Worm (Caenorhabditis elegans) whole organism, L1 larva: ENCODE results near the gene F46B6.5.

ENCODE experiments used
- C16A3.4 ChIP-seq: fragments of 150-350 bp; optimal IDR thresholded peaks from 2 replicates; lab custom pipeline; 2014; ENCODE audit warnings: missing biosample characterization, missing genetic modification characterization
- C34B4.2 ChIP-seq: sonication (generic microtip); optimal IDR thresholded peaks from 2 replicates; lab custom pipeline; 2017; ENCODE audit warnings: mild to moderate bottlenecking, missing genetic modification characterization, missing compliant biosample characterization
- Y116A8C.19 ChIP-seq: sonication (generic microtip); optimal IDR thresholded peaks from 2 replicates; lab custom pipeline; 2016; ENCODE audit warnings: missing compliant biosample characterization, missing genetic modification characterization, borderline replicate concordance
- aha-1 ChIP-seq: fragments of 150-350 bp; optimal IDR thresholded peaks from 2 replicates; lab custom pipeline; 2014; ENCODE audit warnings: missing biosample characterization, missing genetic modification characterization
- aly-2 ChIP-seq: fragments of 150-350 bp; optimal IDR thresholded peaks from 2 replicates; lab custom pipeline; 2014; ENCODE audit warnings: missing biosample characterization, missing genetic modification characterization
- ceh-8 ChIP-seq: fragments of 200-800 bp; sonication (Bioruptor generic); optimal IDR thresholded peaks from 2 replicates; lab custom pipeline; 2018; ENCODE audit warnings: mild to moderate bottlenecking, missing genetic modification characterization, moderate library complexity, missing compliant biosample characterization
- ceh-88 ChIP-seq: fragments of 200-800 bp; sonication (Bioruptor generic); IDR thresholded peaks from 2 replicates; pipeline ENCODE4 v1.3.6; 2022; ENCODE audit warnings: missing genetic modification characterization, missing compliant biosample characterization
- ceh-90 ChIP-seq: sonication (generic microtip); optimal IDR thresholded peaks from 2 replicates; lab custom pipeline; 2016; ENCODE audit warnings: missing genetic modification characterization, missing compliant biosample characterization
- dsc-1 ChIP-seq: sonication (generic microtip); optimal IDR thresholded peaks from 2 replicates; lab custom pipeline; 2016; ENCODE audit warnings: mild to moderate bottlenecking, missing genetic modification characterization, missing compliant biosample characterization
- efl-1 ChIP-seq, 4 experiments: fragments of 150-350 bp; optimal IDR thresholded peaks in 3 of 4; peaks in 1 of 4; 1 replicate in 1 of 4; 2 replicates in 3 of 4; lab custom pipeline; 2014; ENCODE audit warnings: missing biosample characterization in 2 of 4, missing genetic modification characterization in 2 of 4, missing genetic modification reagents in 2 of 4
- egl-13 ChIP-seq: sonication (generic microtip); optimal IDR thresholded peaks from 2 replicates; lab custom pipeline; 2016; ENCODE audit warnings: missing genotype, missing genetic modification reagents, missing genetic modification characterization, missing compliant biosample characterization
- egl-27 ChIP-seq, 2 experiments: fragments of 150-350 bp in 1 of 2; sonication (generic microtip); optimal IDR thresholded peaks; 3 replicates each; lab custom pipeline; 2017 to 2018; ENCODE audit warnings: missing biosample characterization in 2 of 2, missing genetic modification characterization in 2 of 2, missing genetic modification reagents in 2 of 2
- elt-3 ChIP-seq, 6 experiments: fragments of 150-350 bp in 1 of 6; sonication (generic microtip); optimal IDR thresholded peaks; 2 replicates each; lab custom pipeline; 2017 to 2018; ENCODE audit warnings: missing biosample characterization in 6 of 6, missing genetic modification characterization in 6 of 6, inconsistent platforms in 1 of 6
- ets-5 ChIP-seq: fragments of 200-800 bp; sonication (Bioruptor generic); IDR thresholded peaks from 2 replicates; pipeline ENCODE4 v1.3.6; 2022; ENCODE audit warnings: missing genetic modification characterization, missing compliant biosample characterization
- fkh-10 ChIP-seq: sonication (generic microtip); optimal IDR thresholded peaks from 2 replicates; lab custom pipeline; 2017; ENCODE audit warnings: missing biosample characterization, missing genetic modification reagents, missing genetic modification characterization
- fkh-4 ChIP-seq: sonication (generic microtip); optimal IDR thresholded peaks from 2 replicates; lab custom pipeline; 2016; ENCODE audit warnings: missing compliant biosample characterization, missing genetic modification characterization, borderline replicate concordance
- fkh-8 ChIP-seq: sonication (generic microtip); optimal IDR thresholded peaks from 2 replicates; lab custom pipeline; 2016; ENCODE audit warnings: mild to moderate bottlenecking, missing genetic modification characterization, missing compliant biosample characterization
- fos-1 ChIP-seq: fragments of 150-350 bp; optimal IDR thresholded peaks from 2 replicates; lab custom pipeline; 2014; ENCODE audit warnings: missing biosample characterization, missing genetic modification characterization
- irx-1 ChIP-seq: sonication (generic microtip); optimal IDR thresholded peaks from 2 replicates; lab custom pipeline; 2016; ENCODE audit warnings: missing genetic modification characterization, missing compliant biosample characterization
- lin-14 ChIP-seq: fragments of 200-800 bp; sonication (Bioruptor generic); optimal IDR thresholded peaks from 2 replicates; lab custom pipeline; 2018; ENCODE audit warnings: mild to moderate bottlenecking, missing genetic modification characterization, moderate library complexity, missing compliant biosample characterization
- mef-2 ChIP-seq: fragments of 150-350 bp; optimal IDR thresholded peaks from 2 replicates; lab custom pipeline; 2014; ENCODE audit warnings: missing biosample characterization, missing genetic modification characterization
- mep-1 ChIP-seq: fragments of 150-350 bp; optimal IDR thresholded peaks from 2 replicates; lab custom pipeline; 2014; ENCODE audit warnings: missing biosample characterization, missing genetic modification characterization
- nhr-12 ChIP-seq: sonication (generic microtip); optimal IDR thresholded peaks from 2 replicates; lab custom pipeline; 2017; ENCODE audit warnings: missing biosample characterization, missing genetic modification characterization
- nhr-19 ChIP-seq: fragments of 200-800 bp; sonication (Bioruptor generic); conservative IDR thresholded peaks from 2 replicates; pipeline ENCODE4 v1.3.6; 2022; ENCODE audit warnings: missing genetic modification characterization, missing compliant biosample characterization
- nhr-77 ChIP-seq: fragments of 150-350 bp; optimal IDR thresholded peaks from 2 replicates; lab custom pipeline; 2014; ENCODE audit warnings: missing biosample characterization, missing genetic modification characterization
- nhr-84 ChIP-seq: sonication (generic microtip); optimal IDR thresholded peaks from 2 replicates; lab custom pipeline; 2017; ENCODE audit warnings: missing biosample characterization, missing genetic modification characterization
- nhr-85 ChIP-seq: sonication (generic microtip); peaks from one replicate; lab custom pipeline; 2016; ENCODE audit warnings: missing genetic modification characterization, inconsistent platforms, missing compliant biosample characterization
- nhr-90 ChIP-seq: sonication (generic microtip); optimal IDR thresholded peaks from 2 replicates; lab custom pipeline; 2016; ENCODE audit warnings: mild to moderate bottlenecking, missing genetic modification characterization, missing compliant biosample characterization; ENCODE audit not compliant: poor library complexity
- pax-3 ChIP-seq: fragments of 200-800 bp; sonication (Bioruptor generic); optimal IDR thresholded peaks from 2 replicates; lab custom pipeline; 2018; ENCODE audit warnings: mild to moderate bottlenecking, missing genetic modification characterization, moderate library complexity, missing compliant biosample characterization
- sox-4 ChIP-seq: sonication (generic microtip); optimal IDR thresholded peaks from 2 replicates; lab custom pipeline; 2016; ENCODE audit warnings: missing genetic modification characterization, missing compliant biosample characterization
- unc-30 ChIP-seq: sonication (generic microtip); optimal IDR thresholded peaks from 2 replicates; lab custom pipeline; 2017; ENCODE audit warnings: missing biosample characterization, missing genetic modification characterization
- vab-15 ChIP-seq: sonication (generic microtip); optimal IDR thresholded peaks from 2 replicates; lab custom pipeline; 2017; ENCODE audit warnings: missing genotype, mild to moderate bottlenecking, missing genetic modification characterization, missing compliant biosample characterization
- zip-4 ChIP-seq: fragments of 200-800 bp; sonication (Bioruptor generic); optimal IDR thresholded peaks from 2 replicates; lab custom pipeline; 2018; ENCODE audit warnings: mild to moderate bottlenecking, missing genetic modification characterization, moderate library complexity, missing compliant biosample characterization
- ztf-4 ChIP-seq: fragments of 150-350 bp; optimal IDR thresholded peaks from 2 replicates; lab custom pipeline; 2014; ENCODE audit warnings: missing biosample characterization, missing genetic modification characterization

The F46B6.5 gene

ce11 chrV:9730743-9731706 lies 51.8 kb downstream of the F46B6.5 start (continued):
- TF ChIP-seq mep-1 (tag; lab: Kevin White, UChicago) (peak; percentile 76), pax-3 (tag; lab: Kevin White, UChicago) (peak; percentile 87), lin-14 (GFP tag; lab: Kevin White, UChicago) (peak; percentile 100), fkh-4 (tag; lab: Kevin White, UChicago) (peak; percentile 40), sox-4 (peak; percentile 87), nhr-84 (tag; lab: Kevin White, UChicago) (no peak), fos-1 (tag; lab: Kevin White, UChicago) (peak; percentile 84), dsc-1 (tag; lab: Kevin White, UChicago) (peak; percentile 91), ceh-8 (GFP tag; lab: Kevin White, UChicago) (peak; percentile 88), C16A3.4 (peak; percentile 96), mef-2 (tag; lab: Kevin White, UChicago) (peak; percentile 82), vab-15 (peak; percentile 96), nhr-19 (GFP tag; lab: Robert Waterston, UW) (peak; percentile 89), ceh-90 (no peak), efl-1 (optimal IDR thresholded peaks at IDR 0.05; lab: Kevin White, UChicago) (peak; percentile 82 to 84), efl-1 (GFP tag; optimal IDR thresholded peaks at IDR 0.05 in 1 of 2; lab: Kevin White, UChicago) (peak; percentile 63 to 95), elt-3 (tag; optimal IDR thresholded peaks at IDR 0.05; lab: Kevin White, UChicago) (peak in 3 of 6 experiments; percentile 50 to 81 (median 72)), nhr-77 (tag; lab: Kevin White, UChicago) (peak; percentile 94), aha-1 (tag; lab: Kevin White, UChicago) (no peak), C34B4.2 (tag; lab: Kevin White, UChicago) (no peak), nhr-90 (tag; lab: Kevin White, UChicago) (peak; percentile 89), nhr-85 (tag; lab: Kevin White, UChicago) (peak; percentile 96), unc-30 (no peak), Y116A8C.19 (tag; lab: Kevin White, UChicago) (no peak), nhr-12 (tag; lab: Kevin White, UChicago) (peak; percentile 11), fkh-10 (peak; percentile 96), aly-2 (tag; lab: Kevin White, UChicago) (peak; percentile 91), irx-1 (peak; percentile 87), ets-5 (GFP tag; lab: Robert Waterston, UW) (no peak), ztf-4 (tag; lab: Kevin White, UChicago) (peak; percentile 88), egl-13 (peak; percentile 86), fkh-8 (tag; lab: Kevin White, UChicago) (peak; percentile 99), egl-27 (tag; optimal IDR thresholded peaks at IDR 0.05; lab: Kevin White, UChicago) (peak; percentile 84 to 96), zip-4 (GFP tag; lab: Kevin White, UChicago) (peak; percentile 67), ceh-88 (peak; percentile 87)
